Fruit fly (Drosophila melanogaster) whole organism, embryonic: ENCODE data around the gene CG16903.

Source experiments
- BEAF-32 ChIP-seq: fragments of 200-800 bp; sonication (Bioruptor generic); optimal IDR thresholded peaks from 3 replicates; lab custom pipeline; 2017; ENCODE audit warnings: missing biosample characterization, missing genetic modification characterization, mild to moderate bottlenecking, moderate library complexity, missing genetic modification reagents
- Bdp1 ChIP-seq: fragments of 200-800 bp; sonication (Bioruptor generic); optimal IDR thresholded peaks from 3 replicates; lab custom pipeline; 2016; ENCODE audit warnings: missing biosample characterization, missing genetic modification characterization
- CG10147 ChIP-seq: fragments of 200-800 bp; sonication (Bioruptor generic); optimal IDR thresholded peaks from 2 replicates; lab custom pipeline; 2019; ENCODE audit warnings: missing biosample characterization, mild to moderate bottlenecking, missing genetic modification characterization, moderate library complexity
- CG1024 ChIP-seq: fragments of 200-800 bp; sonication (Bioruptor generic); IDR thresholded peaks from 2 replicates; pipeline ENCODE4 v1.3.6; 2022; ENCODE audit warnings: missing biosample characterization, missing genetic modification characterization
- CG11247 ChIP-seq: fragments of 200-800 bp; sonication (Bioruptor generic); IDR thresholded peaks from 2 replicates; pipeline ENCODE4 v1.3.6; 2022; ENCODE audit warnings: missing biosample characterization, missing genetic modification characterization
- CG11504 ChIP-seq: fragments of 200-800 bp; sonication (Bioruptor generic); optimal IDR thresholded peaks from 3 replicates; lab custom pipeline; 2019; ENCODE audit warnings: missing biosample characterization, mild to moderate bottlenecking, missing genetic modification characterization, moderate library complexity
- CG12659 ChIP-seq: fragments of 200-800 bp; sonication (Bioruptor generic); optimal IDR thresholded peaks from 3 replicates; lab custom pipeline; 2017; ENCODE audit warnings: mild to moderate bottlenecking, missing biosample characterization, missing genetic modification reagents, missing genetic modification characterization
- CG13424 ChIP-seq: fragments of 200-800 bp; sonication (Bioruptor generic); optimal IDR thresholded peaks from 2 replicates; lab custom pipeline; 2019; ENCODE audit warnings: missing biosample characterization, mild to moderate bottlenecking, missing genetic modification characterization, moderate library complexity
- CG17361 ChIP-seq: fragments of 200-800 bp; sonication (Bioruptor generic); IDR thresholded peaks from 3 replicates; pipeline ENCODE4 v1.3.6; 2022; ENCODE audit warnings: missing biosample characterization, missing genetic modification characterization
- CG17829 ChIP-seq: fragments of 200-800 bp; optimal IDR thresholded peaks from 2 replicates; lab custom pipeline; 2019; ENCODE audit warnings: missing biosample characterization, mild to moderate bottlenecking, missing genetic modification characterization, moderate library complexity
- CG2678 ChIP-seq: fragments of 200-800 bp; sonication (Bioruptor generic); optimal IDR thresholded peaks from 3 replicates; lab custom pipeline; 2019; ENCODE audit warnings: missing biosample characterization, mild to moderate bottlenecking, missing genetic modification characterization, moderate library complexity
- CG30431 ChIP-seq: fragments of 200-800 bp; sonication (Bioruptor generic); optimal IDR thresholded peaks from 2 replicates; lab custom pipeline; 2017; ENCODE audit warnings: missing biosample characterization, missing genetic modification characterization
- CG32532 ChIP-seq: fragments of 200-800 bp; sonication (Bioruptor generic); IDR thresholded peaks from 2 replicates; pipeline ENCODE4 v1.3.6; 2022; ENCODE audit warnings: missing biosample characterization, missing genetic modification characterization
- CG34422 ChIP-seq: fragments of 200-800 bp; sonication (Bioruptor generic); IDR thresholded peaks from 3 replicates; pipeline ENCODE4 v1.3.6; 2022; ENCODE audit warnings: missing biosample characterization, missing genetic modification characterization
- CG3995 ChIP-seq: fragments of 200-800 bp; sonication (Bioruptor generic); optimal IDR thresholded peaks from 3 replicates; lab custom pipeline; 2016; ENCODE audit warnings: missing biosample characterization, missing genetic modification characterization
- CG4424 ChIP-seq: fragments of 200-800 bp; sonication (Bioruptor generic); optimal IDR thresholded peaks from 3 replicates; lab custom pipeline; 2016; ENCODE audit warnings: missing biosample characterization, missing genetic modification characterization
- CG8924 ChIP-seq: fragments of 200-800 bp; optimal IDR thresholded peaks from 3 replicates; lab custom pipeline; 2019; ENCODE audit warnings: missing biosample characterization, mild to moderate bottlenecking, missing genetic modification characterization, moderate library complexity
- CG9932 ChIP-seq: fragments of 200-800 bp; sonication (Bioruptor generic); IDR thresholded peaks from 2 replicates; pipeline ENCODE4 v1.3.6; 2022; ENCODE audit warnings: missing biosample characterization, missing genetic modification characterization
- CTCF ChIP-seq: fragments of 200-800 bp; sonication (Bioruptor generic); optimal IDR thresholded peaks from 2 replicates; lab custom pipeline; 2017; ENCODE audit warnings: missing biosample characterization, mild to moderate bottlenecking, missing genetic modification characterization, moderate library complexity
- Chrac-16 ChIP-seq: fragments of 200-800 bp; sonication (Bioruptor generic); optimal IDR thresholded peaks from 3 replicates; lab custom pipeline; 2016; ENCODE audit warnings: missing biosample characterization, missing genetic modification characterization
- Drgx ChIP-seq: fragments of 200-800 bp; sonication (Bioruptor generic); IDR thresholded peaks from 2 replicates; pipeline ENCODE4 v1.3.6; 2022; ENCODE audit warnings: missing biosample characterization, missing genetic modification characterization
- Eip74EF ChIP-seq, 2 experiments: fragments of 200-800 bp in 1 of 2; fragments of >200 bp in 1 of 2; sonication (Bioruptor generic) in 1 of 2; optimal IDR thresholded peaks; 2 replicates each; lab custom pipeline; 2017 to 2019; ENCODE audit warnings: missing biosample characterization in 2 of 2, missing genetic modification characterization in 2 of 2, mild to moderate bottlenecking in 1 of 2, moderate library complexity in 1 of 2
- HHEX ChIP-seq: fragments of 200-800 bp; sonication (Bioruptor generic); optimal IDR thresholded peaks from 3 replicates; lab custom pipeline; 2017; ENCODE audit warnings: missing biosample characterization, mild to moderate bottlenecking, missing genetic modification characterization, missing genetic modification reagents
- HLH3B ChIP-seq: fragments of 200-800 bp; sonication (Bioruptor generic); IDR thresholded peaks from 2 replicates; pipeline ENCODE4 v1.3.6; 2022; ENCODE audit warnings: missing biosample characterization, missing genetic modification characterization
- Meics ChIP-seq: fragments of 200-800 bp; sonication (Bioruptor generic); optimal IDR thresholded peaks from 2 replicates; lab custom pipeline; 2017; ENCODE audit warnings: missing biosample characterization, mild to moderate bottlenecking, missing genetic modification characterization
- Nf-YC ChIP-seq: fragments of 200-800 bp; optimal IDR thresholded peaks from 3 replicates; lab custom pipeline; 2019; ENCODE audit warnings: missing biosample characterization, mild to moderate bottlenecking, missing genetic modification characterization, moderate library complexity
- PHDP ChIP-seq: fragments of 200-800 bp; sonication (Bioruptor generic); optimal IDR thresholded peaks from 3 replicates; lab custom pipeline; 2018; ENCODE audit warnings: missing biosample characterization, mild to moderate bottlenecking, missing genetic modification characterization, moderate library complexity
- Pdp1 ChIP-seq, 2 experiments: fragments of 200-800 bp; sonication (Bioruptor generic); optimal IDR thresholded peaks; 3 replicates each; lab custom pipeline; 2016; ENCODE audit warnings: missing biosample characterization in 2 of 2, missing genetic modification characterization in 2 of 2, mild to moderate bottlenecking in 1 of 2, moderate library complexity in 1 of 2
- Stat92E ChIP-seq, 3 experiments: fragments of >200 bp in 2 of 3; fragments of 200-800 bp in 1 of 3; sonication (Bioruptor generic) in 1 of 3; optimal IDR thresholded peaks; 2 replicates each; lab custom pipeline; 2017 to 2019; ENCODE audit warnings: missing biosample characterization in 3 of 3, missing genetic modification characterization in 3 of 3, mild to moderate bottlenecking in 1 of 3, moderate library complexity in 1 of 3
- bcd ChIP-seq: fragments of 200-800 bp; sonication (Bioruptor generic); optimal IDR thresholded peaks from 2 replicates; lab custom pipeline; 2017; ENCODE audit warnings: missing biosample characterization, mild to moderate bottlenecking, missing genetic modification characterization
- caup ChIP-seq: fragments of 200-800 bp; sonication (Bioruptor generic); optimal IDR thresholded peaks from 3 replicates; lab custom pipeline; 2017; ENCODE audit warnings: missing biosample characterization, mild to moderate bottlenecking, missing genetic modification characterization, moderate library complexity; ENCODE audit not compliant: severe bottlenecking
- cg ChIP-seq: fragments of 200-800 bp; sonication (Bioruptor generic); optimal IDR thresholded peaks from 3 replicates; lab custom pipeline; 2019; ENCODE audit warnings: missing biosample characterization, mild to moderate bottlenecking, missing genetic modification characterization, moderate library complexity
- ci ChIP-seq: fragments of 200-800 bp; sonication (Bioruptor generic); IDR thresholded peaks from 3 replicates; pipeline ENCODE4 v1.3.6; 2022; ENCODE audit warnings: missing biosample characterization, missing genetic modification characterization
- dan ChIP-seq: fragments of 200-800 bp; sonication (Bioruptor generic); IDR thresholded peaks from 2 replicates; pipeline ENCODE4 v1.3.6; 2022; ENCODE audit warnings: missing biosample characterization, missing genetic modification characterization
- dpn ChIP-seq, 2 experiments: fragments of 200-800 bp; sonication (Bioruptor generic); optimal IDR thresholded peaks; 3 replicates each; lab custom pipeline; 2016; ENCODE audit warnings: missing biosample characterization in 2 of 2, missing genetic modification characterization in 2 of 2
- gem ChIP-seq: fragments of 200-800 bp; sonication (Bioruptor generic); optimal IDR thresholded peaks from 2 replicates; lab custom pipeline; 2019; ENCODE audit warnings: missing biosample characterization, mild to moderate bottlenecking, missing genetic modification characterization, moderate library complexity
- hb ChIP-seq: fragments of 200-800 bp; sonication (Bioruptor generic); IDR thresholded peaks from 3 replicates; pipeline ENCODE4 v1.3.6; 2022; ENCODE audit warnings: missing biosample characterization, missing genetic modification characterization; ENCODE audit not compliant: partially characterized antibody
- lbe ChIP-seq: fragments of 200-800 bp; sonication (Bioruptor generic); optimal IDR thresholded peaks from 2 replicates; lab custom pipeline; 2016; ENCODE audit warnings: missing biosample characterization, mild to moderate bottlenecking, missing genetic modification characterization
- lilli ChIP-seq: fragments of 200-800 bp; sonication (Bioruptor generic); optimal IDR thresholded peaks from 3 replicates; lab custom pipeline; 2016; ENCODE audit warnings: missing biosample characterization, missing genetic modification characterization
- otp ChIP-seq: fragments of 200-800 bp; sonication (Bioruptor generic); IDR thresholded peaks from 3 replicates; pipeline ENCODE4, ENCODE4 v1.3.6; 2022; ENCODE audit warnings: missing biosample characterization, missing genetic modification characterization
- slbo ChIP-seq: fragments of 200-800 bp; sonication (Bioruptor generic); IDR thresholded peaks from 2 replicates; pipeline ENCODE4 v1.3.6; 2022; ENCODE audit warnings: missing biosample characterization, missing genetic modification characterization
- ssp ChIP-seq: fragments of 200-800 bp; sonication (Bioruptor generic); IDR thresholded peaks from 2 replicates; pipeline ENCODE4 v1.3.6; 2022; ENCODE audit warnings: missing biosample characterization, missing genetic modification characterization
- unc-4 ChIP-seq: fragments of 200-800 bp; sonication (Bioruptor generic); IDR thresholded peaks from 2 replicates; pipeline ENCODE4 v1.3.6; 2022; ENCODE audit warnings: missing biosample characterization, missing genetic modification characterization; ENCODE audit not compliant: partially characterized antibody
- unpg ChIP-seq: fragments of 200-800 bp; sonication (Bioruptor generic); optimal IDR thresholded peaks from 3 replicates; lab custom pipeline; 2018; ENCODE audit warnings: missing biosample characterization, mild to moderate bottlenecking, missing genetic modification characterization, moderate library complexity
- vvl ChIP-seq: fragments of 200-800 bp; sonication (Bioruptor generic); IDR thresholded peaks from 2 replicates; pipeline ENCODE4 v1.3.6; 2022; ENCODE audit warnings: missing biosample characterization, missing genetic modification characterization
- wdn ChIP-seq: fragments of 200-800 bp; sonication (Bioruptor generic); IDR thresholded peaks from 2 replicates; pipeline ENCODE4 v1.3.6; 2022; ENCODE audit warnings: missing biosample characterization, missing genetic modification characterization
- zen2 ChIP-seq: fragments of 200-800 bp; sonication (Bioruptor generic); IDR thresholded peaks from 3 replicates; pipeline ENCODE4 v1.3.6; 2022; ENCODE audit warnings: missing biosample characterization, missing genetic modification characterization; ENCODE audit not compliant: partially characterized antibody

CG16903 gene

dm6 chrX:2041981-2042847, 38.0 kb downstream of the CG16903 start, which contains the start of the genes Actn and usp (continued):
- TF ChIP-seq bcd (GFP tag; lab: Kevin White, UChicago) (peak; percentile 31), CG32532 (GFP tag; lab: Robert Waterston, UW) (0 out of 2 replicates have a peak, but pooled peaks have one; percentile 10), slbo (GFP tag; lab: Robert Waterston, UW) (peak; percentile 33; the same call in 1 of the 2 replicates), CG34422 (GFP tag; lab: Robert Waterston, UW) (peak; percentile 23; the same call in 1 of the 3 replicates), CG1024 (GFP tag; lab: Robert Waterston, UW) (peak; percentile 63), wdn (GFP tag; lab: Robert Waterston, UW) (no peak), unpg (GFP tag; lab: Kevin White, UChicago) (peak; percentile 43), unc-4 (GFP tag; lab: Robert Waterston, UW) (peak; percentile 45), PHDP (peak; percentile 28), CG3995 (GFP tag; lab: Kevin White, UChicago) (peak; percentile 39), CG10147 (GFP tag; lab: Kevin White, UChicago) (no peak), Drgx (GFP tag; lab: Robert Waterston, UW) (peak; percentile 49), CG4424 (GFP tag; lab: Kevin White, UChicago) (peak; percentile 45), CG12659 (GFP tag; lab: Kevin White, UChicago) (peak; percentile 27), BEAF-32 (GFP tag; lab: Kevin White, UChicago) (peak; percentile 41), HLH3B (0 out of 2 replicates have a peak, but pooled peaks have one; percentile 10), ci (peak; percentile 43; the same call in 1 of the 3 replicates), Chrac-16 (GFP tag; lab: Kevin White, UChicago) (peak; percentile 2), otp (GFP tag; lab: Robert Waterston, UW) (no peak), CG17829 (tag; lab: Kevin White, UChicago) (peak; percentile 57), ssp (GFP tag; lab: Robert Waterston, UW) (peak; percentile 92), Bdp1 (GFP tag; lab: Kevin White, UChicago) (no peak), vvl (GFP tag; lab: Robert Waterston, UW) (peak; percentile 75), cg (GFP tag; lab: Kevin White, UChicago) (peak; percentile 29), CTCF (GFP tag; lab: Kevin White, UChicago) (no peak), lilli (GFP tag; lab: Kevin White, UChicago) (peak; percentile 43), Eip74EF (GFP tag; optimal IDR thresholded peaks at IDR 0.05; lab: Kevin White, UChicago) (peak in 1 of 2 experiments; percentile 83), gem (tag; lab: Kevin White, UChicago) (peak; percentile 59), CG13424 (tag; lab: Kevin White, UChicago) (peak; percentile 33), CG30431 (GFP tag; lab: Kevin White, UChicago) (no peak), CG11504 (peak; percentile 56), CG9932 (peak; percentile 16; the same call in 1 of the 2 replicates), Meics (peak; percentile 22), CG8924 (tag; lab: Kevin White, UChicago) (peak; percentile 29), CG11247 (GFP tag; lab: Robert Waterston, UW) (no peak), CG17361 (GFP tag; lab: Robert Waterston, UW) (peak; percentile 48; the same call in 2 of the 3 replicates), zen2 (GFP tag; lab: Robert Waterston, UW) (no peak), CG2678 (tag; lab: Kevin White, UChicago) (peak; percentile 44), dan (GFP tag; lab: Robert Waterston, UW) (no peak), hb (GFP tag; lab: Robert Waterston, UW) (no peak), HHEX (GFP tag; lab: Kevin White, UChicago) (no peak), caup (GFP tag; lab: Kevin White, UChicago) (no peak), Pdp1 (GFP tag; optimal IDR thresholded peaks at IDR 0.05; lab: Kevin White, UChicago) (peak in 1 of 2 experiments; percentile 27), Nf-YC (tag; lab: Kevin White, UChicago) (peak; percentile 16), Stat92E (GFP tag; optimal IDR thresholded peaks at IDR 0.05; lab: Kevin White, UChicago) (peak in 1 of 3 experiments; percentile 80), lbe (GFP tag; lab: Kevin White, UChicago) (peak; percentile 12), dpn (GFP tag; optimal IDR thresholded peaks at IDR 0.05; lab: Kevin White, UChicago) (peak in 1 of 2 experiments; percentile 8)
